Fruit fly (Drosophila melanogaster) S2 (cell line): ENCODE results near the gene Krn.

Source experiments
- CG8478 ChIP-seq: fragments of >200 bp; optimal IDR thresholded peaks from 2 replicates; lab custom pipeline; 2018
- CTCF ChIP-seq, 2 experiments: fragments of >200 bp; optimal IDR thresholded peaks; 2 replicates each; lab custom pipeline; 2018

DNA sequence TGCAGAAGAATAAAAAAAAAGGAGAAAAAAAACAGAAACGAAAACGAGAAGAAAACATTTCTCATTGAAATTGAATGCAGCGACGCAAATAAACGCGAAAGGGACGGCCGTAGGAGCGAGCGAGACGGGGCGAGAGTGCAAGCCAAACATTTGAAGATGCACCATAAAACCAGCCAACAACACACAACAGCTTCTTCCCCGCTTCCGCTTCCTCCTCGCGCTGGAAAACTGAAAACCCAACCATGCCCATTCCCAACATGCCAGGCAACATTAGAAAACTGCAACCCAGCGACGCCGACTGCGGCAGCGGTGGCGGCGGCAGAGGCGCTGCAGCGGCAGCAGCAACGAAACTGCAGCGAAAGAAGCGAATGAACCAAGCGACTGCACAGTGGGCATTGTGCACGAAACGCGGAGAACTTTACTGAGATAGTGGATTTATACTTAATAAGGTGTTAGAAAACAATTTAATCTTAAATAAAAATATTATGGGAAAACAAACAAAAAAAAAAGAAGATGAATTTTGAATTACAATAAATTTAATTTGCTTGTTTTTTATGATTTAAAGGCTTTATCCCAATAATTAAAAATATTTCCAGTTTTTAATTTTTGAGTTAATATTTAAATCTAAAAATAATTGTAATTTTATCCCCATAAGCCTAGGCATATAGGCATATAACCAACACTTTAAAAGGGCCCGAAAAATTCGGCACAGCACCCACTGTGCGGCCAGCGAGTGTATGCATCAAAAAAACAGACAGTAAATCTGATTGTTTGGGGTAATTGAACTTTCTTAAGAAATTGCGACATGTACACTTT lies 43.0 kb downstream of the Krn start:
- TF ChIP-seq CG8478 (no peak), CTCF (optimal IDR thresholded peaks at IDR 0.05; lab: Kevin White, UChicago) (no peak)
